Fruit fly (Drosophila melanogaster): Measurements from ENCODE around the gene snRNP-U1-C.

The snRNP-U1-C gene

DNA sequence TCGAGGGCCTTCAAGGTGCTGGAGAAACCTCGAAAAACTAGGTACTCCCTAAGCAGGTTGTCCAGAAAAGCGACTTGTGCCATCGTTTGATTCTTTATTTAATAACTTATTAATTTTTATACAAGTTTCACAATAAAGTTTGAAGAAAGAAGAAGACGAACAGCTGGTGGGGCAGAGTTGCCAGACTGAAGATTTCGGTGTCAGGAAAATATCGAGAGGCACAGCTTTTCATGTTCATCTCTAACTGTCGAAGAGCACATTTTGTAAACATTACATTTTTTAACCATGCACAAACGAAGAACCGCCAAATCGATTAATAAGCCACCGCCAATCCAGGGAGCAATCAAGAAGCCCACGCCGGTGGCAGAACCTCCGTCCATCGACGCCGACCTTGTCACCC is 40.4 kb upstream of the snRNP-U1-C start, which contains the start of the genes CG6005 and CG14286 (continued):
- TF ChIP-seq CG12659 (GFP tag; optimal IDR thresholded peaks at IDR 0.05): peak; percentile 73
- TF ChIP-seq CG17829 (tag; optimal IDR thresholded peaks at IDR 0.05): peak; percentile 26
- TF ChIP-seq dpn (GFP tag; optimal IDR thresholded peaks at IDR 0.05): peak; percentile 61 to 81
- TF ChIP-seq CG17568 (GFP tag; optimal IDR thresholded peaks at IDR 0.05): no peak
- no peak for TF ChIP-seq Kr (GFP tag; optimal IDR thresholded peaks at IDR 0.05)
- peak; percentile 83 for TF ChIP-seq sob (GFP tag; IDR thresholded peaks at IDR 0.05)
- TF ChIP-seq HLHmδ (GFP tag; optimal IDR thresholded peaks at IDR 0.05): no peak
- no peak for TF ChIP-seq crc (GFP tag; optimal IDR thresholded peaks at IDR 0.05)
- TF ChIP-seq CG10654 (GFP tag; optimal IDR thresholded peaks at IDR 0.05): peak; percentile 2
- TF ChIP-seq CoRest (tag; optimal IDR thresholded peaks at IDR 0.05): peak; percentile 34
- TF ChIP-seq knrl (GFP tag; IDR thresholded peaks at IDR 0.05; ENCODE audit: partially characterized antibody): peak; percentile 84
- TF ChIP-seq E2f1 (GFP tag; IDR thresholded peaks at IDR 0.05): peak; percentile 53
- TF ChIP-seq CG3995 (GFP tag; optimal IDR thresholded peaks at IDR 0.05): peak; percentile 53
- no peak for TF ChIP-seq sd (tag; optimal IDR thresholded peaks at IDR 0.05)
- TF ChIP-seq HmgZ (tag; optimal IDR thresholded peaks at IDR 0.05): peak; percentile 80
- TF ChIP-seq CG10959 (GFP tag; IDR thresholded peaks at IDR 0.05): no peak
- TF ChIP-seq CG6683 (GFP tag; optimal IDR thresholded peaks at IDR 0.05): no peak
- no peak for TF ChIP-seq BtbVII (GFP tag; optimal IDR thresholded peaks at IDR 0.05)
- TF ChIP-seq CG1602 (GFP tag; optimal IDR thresholded peaks at IDR 0.05): peak; percentile 47
- TF ChIP-seq CrebB (tag; optimal IDR thresholded peaks at IDR 0.05): no peak
- peak; percentile 58 for TF ChIP-seq CG12391 (tag; optimal IDR thresholded peaks at IDR 0.05)
- TF ChIP-seq ato (GFP tag; IDR thresholded peaks at IDR 0.05; ENCODE audit: partially characterized antibody): peak; percentile 84
- no peak for TF ChIP-seq Fer3 (tag; optimal IDR thresholded peaks at IDR 0.05)
- no peak for TF ChIP-seq CG12236 (GFP tag; optimal IDR thresholded peaks at IDR 0.05)
- TF ChIP-seq psq (GFP tag; optimal IDR thresholded peaks at IDR 0.05): peak; percentile 2
- TF ChIP-seq E2f2 (GFP tag; IDR thresholded peaks at IDR 0.05): peak; percentile 77
- 0 out of 2 replicates have a peak, but pooled peaks have one; percentile 32 for TF ChIP-seq stc (GFP tag; IDR thresholded peaks at IDR 0.05)
- peak; percentile 19 for TF ChIP-seq Dek (tag; optimal IDR thresholded peaks at IDR 0.05)
- peak; percentile 69 for TF ChIP-seq CG12769 (tag; optimal IDR thresholded peaks at IDR 0.05)
- no peak for TF ChIP-seq Meics (GFP tag; optimal IDR thresholded peaks at IDR 0.05)
- TF ChIP-seq Vsx1 (GFP tag; optimal IDR thresholded peaks at IDR 0.05): no peak
- TF ChIP-seq bigmax (GFP tag; optimal IDR thresholded peaks at IDR 0.05): no peak
- no peak for TF ChIP-seq h (optimal IDR thresholded peaks at IDR 0.05)
- peak; percentile 13 for TF ChIP-seq CTCF (GFP tag; optimal IDR thresholded peaks at IDR 0.05)
- peak; percentile 25 for TF ChIP-seq caup (GFP tag; optimal IDR thresholded peaks at IDR 0.05; ENCODE audit: severe bottlenecking)
- TF ChIP-seq croc (GFP tag; conservative IDR thresholded peaks at IDR 0.05): no peak; the same call in 2 of the 3 replicates
- no peak for TF ChIP-seq CG5180 (GFP tag; optimal IDR thresholded peaks at IDR 0.05)
- peak; percentile 52; the same call in 2 of the 3 replicates for TF ChIP-seq hb (GFP tag; IDR thresholded peaks at IDR 0.05; ENCODE audit: partially characterized antibody)
- TF ChIP-seq az2 (GFP tag; optimal IDR thresholded peaks at IDR 0.05): peak; percentile 74
- TF ChIP-seq CG7745 (tag; optimal IDR thresholded peaks at IDR 0.05): no peak
- peak; percentile 99 for TF ChIP-seq MBD-R2 (GFP tag; IDR thresholded peaks at IDR 0.05)
- peak; percentile 25 for TF ChIP-seq Max (GFP tag; optimal IDR thresholded peaks at IDR 0.05)
- peak; percentile 64; the same call in 2 of the 3 replicates for TF ChIP-seq dysf (GFP tag; IDR thresholded peaks at IDR 0.05)
- TF ChIP-seq CG10366 (GFP tag; IDR thresholded peaks at IDR 0.05): peak; percentile 75
- TF ChIP-seq mirr (GFP tag; optimal IDR thresholded peaks at IDR 0.05): no peak
- peak; percentile 57; the same call in 1 of the 2 replicates for TF ChIP-seq inv (GFP tag; IDR thresholded peaks at IDR 0.05; ENCODE audit: partially characterized antibody)
- peak; percentile 53 for TF ChIP-seq CG14667 (GFP tag; IDR thresholded peaks at IDR 0.05)
- TF ChIP-seq emc (GFP tag; optimal IDR thresholded peaks at IDR 0.05): no peak
- TF ChIP-seq ab (GFP tag; optimal IDR thresholded peaks at IDR 0.05): no peak
- TF ChIP-seq B-H1 (GFP tag; IDR thresholded peaks at IDR 0.05): peak; percentile 36; the same call in 1 of the 3 replicates

All from whole organism, embryonic.